ENCODE assay signal across 2 worm cellular contexts in genomic region chrIV:11053652-11054317, ce11.
TF ChIP-seq lines count a peak whose summit lies in the region.

TSS of gene F36H1.12 (minus strand) at chrIV:11053702.
TSS of gene lin-3 (plus strand) at chrIV:11054308.

TF ChIP-seq in whole organism, L4 larva, 104 proteins besides CTCF, POLR2A, EP300 and RAD21:
- TF ChIP-seq F26F4.8 (GFP tag; conservative IDR thresholded peaks at IDR 0.05; lab: Robert Waterston, UW) = no peak
- TF ChIP-seq F10B5.3 (tag; optimal IDR thresholded peaks at IDR 0.05; lab: Kevin White, UChicago) = no peak
- no peak for TF ChIP-seq ztf-7 (tag; optimal IDR thresholded peaks at IDR 0.05; lab: Kevin White, UChicago)
- TF ChIP-seq spr-1 (tag; optimal IDR thresholded peaks at IDR 0.05; lab: Kevin White, UChicago) = no peak
- no peak for TF ChIP-seq mdt-29 (GFP tag; IDR thresholded peaks at IDR 0.05; lab: Robert Waterston, UW)
- TF ChIP-seq daf-8 (GFP tag; IDR thresholded peaks at IDR 0.05; lab: Robert Waterston, UW) = no peak
- no peak for TF ChIP-seq lir-3 (tag; optimal IDR thresholded peaks at IDR 0.05; lab: Kevin White, UChicago)
- TF ChIP-seq F44E2.7 (GFP tag; IDR thresholded peaks at IDR 0.05; lab: Robert Waterston, UW) = no peak
- TF ChIP-seq unc-130 (GFP tag; optimal IDR thresholded peaks at IDR 0.05; lab: Kevin White, UChicago) = peak; percentile 19
- peak; percentile 85 for TF ChIP-seq lin-38 (GFP tag; IDR thresholded peaks at IDR 0.05; lab: Robert Waterston, UW)
- TF ChIP-seq hif-1 (tag; optimal IDR thresholded peaks at IDR 0.05; lab: Kevin White, UChicago) = no peak
- TF ChIP-seq unc-62 (GFP tag; optimal IDR thresholded peaks at IDR 0.05 in 1 of 2; lab: Kevin White, UChicago) = no peak
- no peak for TF ChIP-seq unc-62 (tag; optimal IDR thresholded peaks at IDR 0.05; lab: Kevin White, UChicago)
- TF ChIP-seq T20F7.1 (GFP tag; optimal IDR thresholded peaks at IDR 0.05; lab: Kevin White, UChicago) = no peak
- TF ChIP-seq Y5F2A.4 (GFP tag; optimal IDR thresholded peaks at IDR 0.05; lab: Kevin White, UChicago) = no peak
- no peak for TF ChIP-seq nhr-11 (tag; optimal IDR thresholded peaks at IDR 0.05; lab: Kevin White, UChicago)
- TF ChIP-seq madf-5 (GFP tag; IDR thresholded peaks at IDR 0.05; lab: Robert Waterston, UW) = no peak
- TF ChIP-seq nhr-6 (tag; optimal IDR thresholded peaks at IDR 0.05; lab: Kevin White, UChicago) = no peak
- TF ChIP-seq nhr-48 (tag; optimal IDR thresholded peaks at IDR 0.05; lab: Kevin White, UChicago) = no peak
- TF ChIP-seq mdl-1 (tag; optimal IDR thresholded peaks at IDR 0.05; lab: Kevin White, UChicago) = no peak
- TF ChIP-seq pqm-1 (tag; optimal IDR thresholded peaks at IDR 0.05; lab: Kevin White, UChicago) = no peak
- no peak for TF ChIP-seq saeg-2 (GFP tag; IDR thresholded peaks at IDR 0.05; lab: Robert Waterston, UW)
- TF ChIP-seq dpl-1 (GFP tag; optimal IDR thresholded peaks at IDR 0.05; lab: Kevin White, UChicago) = no peak
- TF ChIP-seq ceh-44 (GFP tag; IDR thresholded peaks at IDR 0.05; lab: Robert Waterston, UW) = 0 out of 2 replicates have a peak, but pooled peaks have one; percentile 31
- no peak for TF ChIP-seq egl-43 (GFP tag; IDR thresholded peaks at IDR 0.05; lab: Robert Waterston, UW)
- TF ChIP-seq R02D3.7 (tag; optimal IDR thresholded peaks at IDR 0.05; lab: Kevin White, UChicago) = no peak
- TF ChIP-seq lsy-2 (tag; optimal IDR thresholded peaks at IDR 0.05; lab: Kevin White, UChicago) = no peak
- TF ChIP-seq F49E8.2 (tag; optimal IDR thresholded peaks at IDR 0.05; lab: Kevin White, UChicago; ENCODE audit: borderline replicate concordance) = no peak

TF ChIP-seq in whole organism, young adult, 124 proteins besides CTCF, POLR2A, EP300 and RAD21:
- TF ChIP-seq aptf-2 (GFP tag; conservative IDR thresholded peaks at IDR 0.05; lab: Robert Waterston, UW) (no peak), cebp-1 (GFP tag; IDR thresholded peaks at IDR 0.05; lab: Robert Waterston, UW) (no peak), cebp-1 (tag; optimal IDR thresholded peaks at IDR 0.05; lab: Kevin White, UChicago) (no peak), hlh-26 (GFP tag; conservative IDR thresholded peaks at IDR 0.05; lab: Robert Waterston, UW) (no peak), rcor-1 (GFP tag; IDR thresholded peaks at IDR 0.05; lab: Robert Waterston, UW) (0 out of 2 replicates have a peak, but pooled peaks have one; percentile 25), lsl-1 (GFP tag; optimal IDR thresholded peaks at IDR 0.05; lab: Kevin White, UChicago) (peak; percentile 60), F52B5.7 (tag; optimal IDR thresholded peaks at IDR 0.05; lab: Kevin White, UChicago) (no peak), F33H1.4 (GFP tag; IDR thresholded peaks at IDR 0.05; lab: Robert Waterston, UW) (peak; percentile 51; the same call in 1 of the 2 replicates), lsy-27 (tag; optimal IDR thresholded peaks at IDR 0.05; lab: Kevin White, UChicago; ENCODE audit: borderline replicate concordance, insufficient read depth) (no peak), mel-28 (tag; optimal IDR thresholded peaks at IDR 0.05; lab: Kevin White, UChicago; ENCODE audit: borderline replicate concordance) (no peak), D2030.7 (GFP tag; IDR thresholded peaks at IDR 0.05; lab: Robert Waterston, UW) (peak; percentile 53; the same call in 1 of the 2 replicates), ceh-100 (GFP tag; IDR thresholded peaks at IDR 0.05; lab: Robert Waterston, UW) (peak; percentile 93), ztf-22 (GFP tag; optimal IDR thresholded peaks at IDR 0.05; lab: Kevin White, UChicago) (no peak), hmg-1.2 (GFP tag; IDR thresholded peaks at IDR 0.05; lab: Robert Waterston, UW) (peak; percentile 91), C06A6.2 (GFP tag; conservative IDR thresholded peaks at IDR 0.05; lab: Robert Waterston, UW) (no peak), unc-62 (GFP tag; optimal IDR thresholded peaks at IDR 0.05; lab: Kevin White, UChicago) (no peak), lir-1 (GFP tag; conservative IDR thresholded peaks at IDR 0.05; lab: Robert Waterston, UW) (no peak), lin-35 (GFP tag; optimal IDR thresholded peaks at IDR 0.05; lab: Kevin White, UChicago) (no peak), nfya-1 (tag; optimal IDR thresholded peaks at IDR 0.05; lab: Kevin White, UChicago; ENCODE audit: borderline replicate concordance, insufficient read depth) (no peak), madf-8 (GFP tag; conservative IDR thresholded peaks at IDR 0.05; lab: Robert Waterston, UW) (peak; percentile 20; the same call in 1 of the 2 replicates), B0336.3 (GFP tag; IDR thresholded peaks at IDR 0.05; lab: Robert Waterston, UW) (no peak), gei-17 (GFP tag; optimal IDR thresholded peaks at IDR 0.05; lab: Kevin White, UChicago) (no peak), sea-2 (GFP tag; IDR thresholded peaks at IDR 0.05; lab: Robert Waterston, UW) (no peak), mcd-1 (GFP tag; IDR thresholded peaks at IDR 0.05; lab: Robert Waterston, UW) (peak; percentile 73), madf-3 (GFP tag; IDR thresholded peaks at IDR 0.05; lab: Robert Waterston, UW) (no peak), ztf-26 (tag; optimal IDR thresholded peaks at IDR 0.05; lab: Kevin White, UChicago) (no peak), fkh-3 (tag; optimal IDR thresholded peaks at IDR 0.05; lab: Kevin White, UChicago) (no peak), ceh-58 (GFP tag; IDR thresholded peaks at IDR 0.05; lab: Robert Waterston, UW) (no peak), sdz-38 (tag; optimal IDR thresholded peaks at IDR 0.05; lab: Kevin White, UChicago) (no peak), somi-1 (GFP tag; optimal IDR thresholded peaks at IDR 0.05; lab: Kevin White, UChicago) (no peak), madf-6 (GFP tag; IDR thresholded peaks at IDR 0.05; lab: Robert Waterston, UW) (peak; percentile 56; the same call in 1 of the 2 replicates)

Comparison
In these comparisons a context has a peak if more than half of its experiments do, and no peak if none do; other contexts are left out.
1. Of the 7 proteins assayed by ChIP-seq in both whole organism, young adult and whole organism, L4 larva: peak only in whole organism, young adult: none; only in whole organism, L4 larva: unc-130; in both: none; in neither: 6.